Worm (Caenorhabditis elegans): ENCODE measurements around the gene F35C11.6.

DNA sequence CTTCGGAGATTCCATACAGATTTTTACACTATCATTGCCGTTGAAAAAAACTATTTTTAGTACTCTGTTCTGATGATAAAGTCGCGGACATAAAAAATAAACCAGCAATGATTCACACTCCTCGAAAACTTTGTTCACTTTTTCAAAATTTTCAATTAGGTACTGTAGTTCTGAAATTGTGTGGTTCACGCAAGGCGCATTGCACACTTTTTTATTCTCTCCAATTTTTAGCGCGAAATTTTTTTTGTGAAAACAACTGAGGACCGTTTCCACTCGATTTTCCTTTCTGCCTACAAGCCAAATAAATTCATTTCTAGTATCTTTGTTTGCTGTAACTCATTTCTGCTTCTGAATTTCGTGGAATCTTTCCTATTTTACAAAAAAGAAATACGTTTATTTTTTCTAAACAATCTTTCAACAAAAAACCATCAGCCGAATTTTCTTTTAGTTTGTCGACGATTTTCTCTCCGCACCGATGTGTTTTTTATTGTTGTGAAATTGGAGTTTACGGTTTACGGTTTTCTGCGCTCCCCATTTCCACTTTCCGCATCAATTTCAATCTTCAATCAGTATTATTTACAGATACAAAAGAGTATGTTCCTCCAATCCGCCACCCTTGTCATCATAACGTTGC, 5.7 kb downstream of the F35C11.6 start, which contains the start of gene F35C11.5:
- TF ChIP-seq attf-3 (GFP tag; conservative IDR thresholded peaks at IDR 0.05) = no peak
- TF ChIP-seq let-526 (GFP tag; IDR thresholded peaks at IDR 0.05) = no peak
- no peak for TF ChIP-seq F49E8.2 (tag; optimal IDR thresholded peaks at IDR 0.05; ENCODE audit: insufficient read depth)
- no peak for TF ChIP-seq dpff-1 (tag; optimal IDR thresholded peaks at IDR 0.05)
- peak; percentile 39; the same call in 1 of the 2 replicates for TF ChIP-seq D2030.7 (GFP tag; IDR thresholded peaks at IDR 0.05)
- TF ChIP-seq pha-4 (tag; optimal IDR thresholded peaks at IDR 0.05) = no peak
- no peak for TF ChIP-seq unc-62 (GFP tag; optimal IDR thresholded peaks at IDR 0.05)
- no peak for TF ChIP-seq Y95B8A.8 (GFP tag; IDR thresholded peaks at IDR 0.05)

All from whole organism, young adult.